Worm (Caenorhabditis elegans) whole organism, midembryonic: ENCODE measurements around the gene sqt-1.

Source experiments
- cog-1 ChIP-seq: sonication (generic microtip); optimal IDR thresholded peaks from 2 replicates; lab custom pipeline; 2016; ENCODE audit warnings: missing genetic modification characterization, missing compliant biosample characterization
- flt-1 ChIP-seq: fragments of 200-800 bp; sonication (Bioruptor generic); IDR thresholded peaks from 2 replicates; pipeline ENCODE4 v1.3.6; 2022; ENCODE audit warnings: missing genetic modification characterization, missing compliant biosample characterization
- klf-2 ChIP-seq: fragments of 200-800 bp; sonication (Bioruptor generic); conservative IDR thresholded peaks from 2 replicates; pipeline ENCODE4 v1.3.6; 2022; ENCODE audit warnings: missing genetic modification reagents, missing genetic modification characterization, missing compliant biosample characterization
- med-1 ChIP-seq: sonication (generic microtip); optimal IDR thresholded peaks from 2 replicates; lab custom pipeline; 2017; ENCODE audit warnings: missing genetic modification characterization, mild to moderate bottlenecking, missing compliant biosample characterization, antibody characterized with exemption, missing genetic modification reagents; ENCODE audit not compliant: insufficient read depth
- ref-1 ChIP-seq: fragments of 200-800 bp; sonication (Bioruptor generic); conservative IDR thresholded peaks from 2 replicates; pipeline ENCODE4 v1.3.6; 2022; ENCODE audit warnings: missing genetic modification reagents, missing genetic modification characterization, missing compliant biosample characterization

DNA sequence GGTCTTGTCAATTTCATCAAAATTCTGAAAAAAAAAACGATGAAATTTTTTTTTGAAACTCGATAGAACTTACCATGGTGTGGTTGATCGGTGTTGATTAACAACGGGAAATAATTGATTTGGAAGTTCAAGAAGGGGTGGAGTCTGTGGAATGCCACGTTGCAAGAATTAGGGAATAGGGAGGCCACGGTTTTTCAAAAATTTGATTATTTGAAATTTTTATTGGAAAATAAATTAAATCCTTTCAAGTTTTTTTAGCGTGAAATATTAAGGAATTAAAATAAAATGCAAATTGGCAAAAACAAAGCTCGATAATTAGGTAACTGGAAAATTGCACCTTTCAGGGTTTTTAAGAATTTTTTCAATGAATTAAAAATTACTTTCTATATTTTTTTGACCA, 1.9 kb upstream of the sqt-1 start, which contains the start of gene rmd-3:
- TF ChIP-seq cog-1 (no peak), klf-2 (GFP tag; lab: Robert Waterston, UW) (no peak), flt-1 (GFP tag; lab: Robert Waterston, UW) (no peak), med-1 (GFP tag; lab: Kevin White, UChicago) (no peak), ref-1 (GFP tag; lab: Robert Waterston, UW) (no peak)
